Fruit fly (Drosophila melanogaster) whole organism, embryonic: Measurements from ENCODE around the gene Grasp65.

Source experiments
- Awh ChIP-seq: fragments of 200-800 bp; sonication (Bioruptor generic); IDR thresholded peaks from 2 replicates; pipeline ENCODE4, ENCODE4 v1.3.6; 2022; ENCODE audit warnings: missing biosample characterization, missing genetic modification characterization
- Bgb ChIP-seq: fragments of 200-800 bp; sonication (Bioruptor generic); IDR thresholded peaks from 2 replicates; pipeline ENCODE4 v1.3.6; 2022; ENCODE audit warnings: missing biosample characterization, missing genetic modification characterization; ENCODE audit not compliant: partially characterized antibody
- CG10274 ChIP-seq: fragments of 200-800 bp; sonication (Bioruptor generic); optimal IDR thresholded peaks from 3 replicates; lab custom pipeline; 2017; ENCODE audit warnings: missing biosample characterization, mild to moderate bottlenecking, missing genetic modification characterization
- CG10321 ChIP-seq: fragments of 200-800 bp; sonication (Bioruptor generic); IDR thresholded peaks from 2 replicates; pipeline ENCODE4 v1.3.6; 2022; ENCODE audit warnings: missing biosample characterization, missing genetic modification characterization
- CG10431 ChIP-seq: fragments of 200-800 bp; sonication (Bioruptor generic); optimal IDR thresholded peaks from 3 replicates; lab custom pipeline; 2018; ENCODE audit warnings: missing biosample characterization, mild to moderate bottlenecking, missing genetic modification characterization
- CG10565 ChIP-seq: fragments of 200-800 bp; sonication (Bioruptor generic); optimal IDR thresholded peaks from 3 replicates; lab custom pipeline; 2016; ENCODE audit warnings: missing biosample characterization, mild to moderate bottlenecking, missing genetic modification characterization
- CG10979 ChIP-seq: fragments of 200-800 bp; sonication (Bioruptor generic); optimal IDR thresholded peaks from 2 replicates; lab custom pipeline; 2018; ENCODE audit warnings: missing biosample characterization, mild to moderate bottlenecking, missing genetic modification characterization, moderate library complexity
- CG12391 ChIP-seq: fragments of 200-800 bp; sonication (Bioruptor generic); optimal IDR thresholded peaks from 3 replicates; lab custom pipeline; 2018; ENCODE audit warnings: missing biosample characterization, mild to moderate bottlenecking, missing genetic modification characterization, moderate library complexity
- CG13123 ChIP-seq: fragments of 200-800 bp; sonication (Bioruptor generic); optimal IDR thresholded peaks from 2 replicates; lab custom pipeline; 2016; ENCODE audit warnings: missing biosample characterization, missing genetic modification characterization
- CG13894 ChIP-seq: fragments of 200-800 bp; sonication (Bioruptor generic); optimal IDR thresholded peaks from 3 replicates; lab custom pipeline; 2018; ENCODE audit warnings: missing biosample characterization, mild to moderate bottlenecking, missing genetic modification characterization, moderate library complexity
- CG17361 ChIP-seq: fragments of 200-800 bp; sonication (Bioruptor generic); IDR thresholded peaks from 3 replicates; pipeline ENCODE4 v1.3.6; 2022; ENCODE audit warnings: missing biosample characterization, missing genetic modification characterization
- CG30403 ChIP-seq: fragments of 200-800 bp; sonication (Bioruptor generic); optimal IDR thresholded peaks from 3 replicates; lab custom pipeline; 2016; ENCODE audit warnings: missing biosample characterization, missing genetic modification characterization
- CG32767 ChIP-seq: fragments of 200-800 bp; sonication (Bioruptor generic); IDR thresholded peaks from 2 replicates; pipeline ENCODE4 v1.3.6; 2022; ENCODE audit warnings: missing biosample characterization, missing genetic modification characterization
- CG3838 ChIP-seq: fragments of 200-800 bp; sonication (Bioruptor generic); optimal IDR thresholded peaks from 3 replicates; lab custom pipeline; 2016; ENCODE audit warnings: missing biosample characterization, missing genetic modification characterization
- CG7786 ChIP-seq: fragments of 200-800 bp; sonication (Bioruptor generic); optimal IDR thresholded peaks from 2 replicates; lab custom pipeline; 2016; ENCODE audit warnings: missing biosample characterization, missing genetic modification characterization
- CG7928 ChIP-seq: fragments of 200-800 bp; sonication (Bioruptor generic); optimal IDR thresholded peaks from 2 replicates; lab custom pipeline; 2017; ENCODE audit warnings: missing biosample characterization, mild to moderate bottlenecking, missing genetic modification characterization
- CG8944 ChIP-seq: fragments of 200-800 bp; sonication (Bioruptor generic); optimal IDR thresholded peaks from 3 replicates; lab custom pipeline; 2016; ENCODE audit warnings: missing biosample characterization, missing genetic modification characterization
- CoRest ChIP-seq: fragments of 200-800 bp; sonication (Bioruptor generic); optimal IDR thresholded peaks from 3 replicates; lab custom pipeline; 2018; ENCODE audit warnings: missing biosample characterization, mild to moderate bottlenecking, missing genetic modification characterization, moderate library complexity
- Gsc ChIP-seq: fragments of 200-800 bp; sonication (Bioruptor generic); IDR thresholded peaks from 2 replicates; pipeline ENCODE4 v1.3.6; 2022; ENCODE audit warnings: missing biosample characterization, missing genetic modification characterization
- HLH3B ChIP-seq: fragments of 200-800 bp; sonication (Bioruptor generic); IDR thresholded peaks from 2 replicates; pipeline ENCODE4 v1.3.6; 2022; ENCODE audit warnings: missing biosample characterization, missing genetic modification characterization
- Mad ChIP-seq: fragments of 200-800 bp; sonication (Bioruptor generic); optimal IDR thresholded peaks from 2 replicates; lab custom pipeline; 2016; ENCODE audit warnings: missing biosample characterization, missing genetic modification characterization
- NC2α ChIP-seq: fragments of 200-800 bp; sonication (Bioruptor generic); optimal IDR thresholded peaks from 2 replicates; lab custom pipeline; 2016; ENCODE audit warnings: missing biosample characterization, missing genetic modification characterization
- Nf-YA ChIP-seq: fragments of 200-800 bp; sonication (Bioruptor generic); IDR thresholded peaks from 2 replicates; pipeline ENCODE4 v1.3.6; 2022; ENCODE audit warnings: missing biosample characterization, missing genetic modification characterization
- Nf-YB ChIP-seq: fragments of 200-800 bp; sonication (Bioruptor generic); optimal IDR thresholded peaks from 3 replicates; lab custom pipeline; 2019; ENCODE audit warnings: missing biosample characterization, mild to moderate bottlenecking, missing genetic modification characterization, moderate library complexity
- Oaz ChIP-seq: fragments of 200-800 bp; sonication (Bioruptor generic); IDR thresholded peaks from 2 replicates; pipeline ENCODE4 v1.3.6; 2022; ENCODE audit warnings: missing biosample characterization, missing genetic modification characterization
- Sry-β ChIP-seq: fragments of 200-800 bp; sonication (Bioruptor generic); optimal IDR thresholded peaks from 2 replicates; lab custom pipeline; 2018; ENCODE audit warnings: missing biosample characterization, mild to moderate bottlenecking, missing genetic modification characterization, moderate library complexity
- Sry-δ ChIP-seq: fragments of 200-800 bp; sonication (Bioruptor generic); optimal IDR thresholded peaks from 2 replicates; lab custom pipeline; 2016; ENCODE audit warnings: missing biosample characterization, missing genetic modification characterization
- Stat92E ChIP-seq, 3 experiments: fragments of >200 bp in 2 of 3; fragments of 200-800 bp in 1 of 3; sonication (Bioruptor generic) in 1 of 3; optimal IDR thresholded peaks; 2 replicates each; lab custom pipeline; 2017 to 2019; ENCODE audit warnings: missing biosample characterization in 3 of 3, missing genetic modification characterization in 3 of 3, mild to moderate bottlenecking in 1 of 3, moderate library complexity in 1 of 3
- Taf1 ChIP-seq: fragments of 200-800 bp; sonication (Bioruptor generic); IDR thresholded peaks from 2 replicates; pipeline ENCODE4 v1.3.6; 2022; ENCODE audit warnings: missing biosample characterization, missing genetic modification characterization
- Xrp1 ChIP-seq: fragments of 200-800 bp; sonication (Bioruptor generic); IDR thresholded peaks from 2 replicates; pipeline ENCODE4 v1.3.6; 2022; ENCODE audit warnings: missing biosample characterization, missing genetic modification characterization
- ase ChIP-seq: fragments of 200-800 bp; sonication (Bioruptor generic); IDR thresholded peaks from 3 replicates; pipeline ENCODE4 v1.3.6; 2022; ENCODE audit warnings: missing biosample characterization, missing genetic modification characterization
- caup ChIP-seq: fragments of 200-800 bp; sonication (Bioruptor generic); optimal IDR thresholded peaks from 3 replicates; lab custom pipeline; 2017; ENCODE audit warnings: missing biosample characterization, mild to moderate bottlenecking, missing genetic modification characterization, moderate library complexity; ENCODE audit not compliant: severe bottlenecking
- chinmo ChIP-seq: fragments of 200-800 bp; sonication (Bioruptor generic); IDR thresholded peaks from 4 replicates; pipeline ENCODE4 v1.3.6; 2022; ENCODE audit warnings: missing biosample characterization, missing genetic modification characterization; ENCODE audit not compliant: partially characterized antibody
- chm ChIP-seq: fragments of 200-800 bp; sonication (Bioruptor generic); IDR thresholded peaks from 2 replicates; pipeline ENCODE4 v1.3.6; 2022; ENCODE audit warnings: missing biosample characterization, missing genetic modification characterization
- chn ChIP-seq: fragments of 200-800 bp; sonication (Bioruptor generic); optimal IDR thresholded peaks from 2 replicates; lab custom pipeline; 2016; ENCODE audit warnings: missing biosample characterization, missing genetic modification characterization
- da ChIP-seq: fragments of 200-800 bp; sonication (Bioruptor generic); optimal IDR thresholded peaks from 2 replicates; lab custom pipeline; 2016; ENCODE audit warnings: missing biosample characterization, missing genetic modification characterization
- disco-r ChIP-seq: fragments of 200-800 bp; sonication (Bioruptor generic); optimal IDR thresholded peaks from 2 replicates; lab custom pipeline; 2016; ENCODE audit warnings: missing biosample characterization, missing genetic modification characterization
- dm ChIP-seq: fragments of 200-800 bp; sonication (Bioruptor generic); optimal IDR thresholded peaks from 3 replicates; lab custom pipeline; 2016; ENCODE audit warnings: missing biosample characterization, missing genetic modification characterization
- gem ChIP-seq: fragments of 200-800 bp; sonication (Bioruptor generic); optimal IDR thresholded peaks from 2 replicates; lab custom pipeline; 2019; ENCODE audit warnings: missing biosample characterization, mild to moderate bottlenecking, missing genetic modification characterization, moderate library complexity
- h ChIP-seq: fragments of >200 bp; optimal IDR thresholded peaks from 2 replicates; lab custom pipeline; 2017
- hb ChIP-seq: fragments of 200-800 bp; sonication (Bioruptor generic); IDR thresholded peaks from 3 replicates; pipeline ENCODE4 v1.3.6; 2022; ENCODE audit warnings: missing biosample characterization, missing genetic modification characterization; ENCODE audit not compliant: partially characterized antibody
- insv ChIP-seq, 2 experiments: fragments of 200-800 bp; sonication (Bioruptor generic); optimal IDR thresholded peaks; 3 replicates each; lab custom pipeline; 2016 to 2018; ENCODE audit warnings: missing biosample characterization in 2 of 2, missing genetic modification characterization in 2 of 2
- jumu ChIP-seq: fragments of 200-800 bp; sonication (Bioruptor generic); optimal IDR thresholded peaks from 3 replicates; lab custom pipeline; 2016; ENCODE audit warnings: missing biosample characterization, missing genetic modification characterization
- lab ChIP-seq: fragments of 200-800 bp; sonication (Bioruptor generic); optimal IDR thresholded peaks from 3 replicates; lab custom pipeline; 2017; ENCODE audit warnings: missing biosample characterization, missing genetic modification characterization, mild to moderate bottlenecking, moderate library complexity, missing genetic modification reagents
- nmo ChIP-seq: fragments of 200-800 bp; sonication (Bioruptor generic); optimal IDR thresholded peaks from 2 replicates; lab custom pipeline; 2018; ENCODE audit warnings: missing biosample characterization, mild to moderate bottlenecking, missing genetic modification characterization, moderate library complexity
- org-1 ChIP-seq: fragments of 200-800 bp; sonication (Bioruptor generic); optimal IDR thresholded peaks from 2 replicates; lab custom pipeline; 2017; ENCODE audit warnings: missing biosample characterization, missing genetic modification characterization
- pb ChIP-seq: fragments of 200-800 bp; sonication (Bioruptor generic); optimal IDR thresholded peaks from 3 replicates; lab custom pipeline; 2016; ENCODE audit warnings: missing biosample characterization, missing genetic modification characterization
- repo ChIP-seq: fragments of 200-800 bp; sonication (Bioruptor generic); optimal IDR thresholded peaks from 2 replicates; lab custom pipeline; 2016; ENCODE audit warnings: missing biosample characterization, missing genetic modification characterization
- sisA ChIP-seq: fragments of 200-800 bp; sonication (Bioruptor generic); IDR thresholded peaks from 2 replicates; pipeline ENCODE4 v1.3.6; 2022; ENCODE audit warnings: missing biosample characterization, missing genetic modification characterization
- tio ChIP-seq: fragments of 200-800 bp; sonication (Bioruptor generic); optimal IDR thresholded peaks from 2 replicates; lab custom pipeline; 2017; ENCODE audit warnings: missing biosample characterization, missing genetic modification characterization, inconsistent platforms
- ttk ChIP-seq: fragments of 200-800 bp; sonication (Bioruptor generic); IDR thresholded peaks from 2 replicates; pipeline ENCODE4 v2.1.2; 2022; ENCODE audit warnings: missing biosample characterization, missing genetic modification characterization
- zfh2 ChIP-seq: fragments of 200-800 bp; sonication (Bioruptor generic); optimal IDR thresholded peaks from 2 replicates; lab custom pipeline; 2016; ENCODE audit warnings: missing biosample characterization, missing genetic modification characterization

The Grasp65 gene

dm6 chr3L:19895556-19895995 is 29.2 kb upstream of the Grasp65 start (continued):
- no peak for TF ChIP-seq CG13894 (tag; lab: Kevin White, UChicago)
- TF ChIP-seq zfh2 (GFP tag; lab: Kevin White, UChicago), result no peak
- no peak for TF ChIP-seq Taf1 (GFP tag; lab: Robert Waterston, UW)
- TF ChIP-seq CG30403 (GFP tag; lab: Kevin White, UChicago), result no peak
- TF ChIP-seq disco-r, result no peak
- no peak for TF ChIP-seq Gsc (GFP tag; lab: Robert Waterston, UW)
- peak; percentile 92 for TF ChIP-seq Nf-YB
- TF ChIP-seq CG3838 (GFP tag; lab: Kevin White, UChicago), result no peak
- TF ChIP-seq Awh (GFP tag; lab: Robert Waterston, UW), result no peak
- no peak for TF ChIP-seq chn (GFP tag; lab: Kevin White, UChicago)
- TF ChIP-seq ase (GFP tag; lab: Robert Waterston, UW), result no peak
- no peak for TF ChIP-seq CG7928
- no peak for TF ChIP-seq CG12391 (tag; lab: Kevin White, UChicago)
- TF ChIP-seq HLH3B (GFP tag; lab: Robert Waterston, UW), result no peak
- TF ChIP-seq CG10979, result no peak
- TF ChIP-seq h (lab: Kevin White, UChicago), result no peak
- peak; percentile 91 for TF ChIP-seq chinmo (GFP tag; lab: Robert Waterston, UW)
- peak; percentile 97 for TF ChIP-seq CG10321 (GFP tag; lab: Robert Waterston, UW)
- no peak for TF ChIP-seq CG13123 (GFP tag; lab: Kevin White, UChicago)
- no peak for TF ChIP-seq Mad (GFP tag; lab: Kevin White, UChicago)
- no peak for TF ChIP-seq tio (GFP tag; lab: Kevin White, UChicago)
- TF ChIP-seq CG17361 (GFP tag; lab: Robert Waterston, UW), result no peak
- no peak for TF ChIP-seq Sry-β (GFP tag; lab: Kevin White, UChicago)
- no peak for TF ChIP-seq dm (GFP tag; lab: Kevin White, UChicago)
- no peak for TF ChIP-seq Stat92E (GFP tag; optimal IDR thresholded peaks at IDR 0.05; lab: Kevin White, UChicago)
- no peak for TF ChIP-seq CG10431 (GFP tag; lab: Kevin White, UChicago)
- TF ChIP-seq Xrp1 (GFP tag; lab: Robert Waterston, UW), result no peak
- TF ChIP-seq CoRest, result no peak
- TF ChIP-seq NC2α (GFP tag; lab: Kevin White, UChicago), result no peak
- no peak for TF ChIP-seq nmo (GFP tag; lab: Kevin White, UChicago)
- peak; percentile 60; the same call in 1 of the 2 replicates for TF ChIP-seq CG32767
- no peak for TF ChIP-seq hb (GFP tag; lab: Robert Waterston, UW)
- no peak for TF ChIP-seq ttk
- TF ChIP-seq chm, result no peak
- TF ChIP-seq CG10274, result no peak
- TF ChIP-seq insv (GFP tag; optimal IDR thresholded peaks at IDR 0.05; lab: Kevin White, UChicago), result peak in 1 of 2 experiments; percentile 5
- no peak for TF ChIP-seq jumu (GFP tag; lab: Kevin White, UChicago)
- TF ChIP-seq sisA (GFP tag; lab: Robert Waterston, UW), result no peak
- no peak for TF ChIP-seq gem
- peak; percentile 33; the same call in 1 of the 2 replicates for TF ChIP-seq Bgb (GFP tag; lab: Robert Waterston, UW)
- no peak for TF ChIP-seq lab (GFP tag; lab: Kevin White, UChicago)
- TF ChIP-seq CG7786, result no peak
- no peak for TF ChIP-seq CG8944 (GFP tag; lab: Kevin White, UChicago)
- no peak for TF ChIP-seq pb (GFP tag; lab: Kevin White, UChicago)
- peak; percentile 32 for TF ChIP-seq da (GFP tag; lab: Kevin White, UChicago)
- TF ChIP-seq Nf-YA, result peak; percentile 55; the same call in 1 of the 2 replicates
- no peak for TF ChIP-seq org-1 (GFP tag; lab: Kevin White, UChicago)
- no peak for TF ChIP-seq caup (GFP tag; lab: Kevin White, UChicago)
- TF ChIP-seq repo (GFP tag; lab: Kevin White, UChicago), result no peak
- no peak for TF ChIP-seq Oaz (GFP tag; lab: Robert Waterston, UW)
- no peak for TF ChIP-seq CG10565
- TF ChIP-seq Sry-δ (GFP tag; lab: Kevin White, UChicago), result no peak
